Fruit fly (Drosophila melanogaster): ENCODE results near the gene TBC1D5.

TBC1D5 gene

DNA sequence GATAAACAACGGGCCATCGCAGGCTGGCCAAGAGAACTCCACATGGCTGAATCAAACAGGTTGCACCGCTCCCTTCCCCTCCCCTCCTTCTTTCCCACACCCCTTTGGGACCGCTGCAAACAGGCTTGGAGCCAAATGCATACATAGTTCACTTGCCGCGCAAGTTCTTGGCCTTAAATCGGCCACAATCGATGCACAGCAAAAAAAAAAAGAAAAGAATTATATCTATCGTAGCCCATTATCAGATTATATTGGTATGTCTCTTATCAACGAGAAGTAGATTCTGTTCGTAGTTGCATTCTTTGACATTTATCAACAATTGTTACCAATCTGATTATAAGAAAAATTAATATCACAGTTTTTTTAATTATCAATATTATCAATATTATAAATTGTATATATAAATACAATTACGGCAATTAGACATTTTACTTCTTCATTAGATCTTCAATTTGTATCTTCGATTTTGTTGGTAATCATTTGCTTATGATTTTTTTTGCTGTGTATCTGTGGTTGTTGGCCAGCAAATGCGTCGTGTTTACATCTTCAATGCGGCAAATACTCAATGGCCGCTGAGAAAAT, 33.6 kb upstream of the TBC1D5 start (continued):
- TF ChIP-seq tio (GFP tag; optimal IDR thresholded peaks at IDR 0.05) (peak; percentile 14), CG5953 (GFP tag; IDR thresholded peaks at IDR 0.05) (no peak), CG12769 (tag; optimal IDR thresholded peaks at IDR 0.05) (no peak), ato (GFP tag; IDR thresholded peaks at IDR 0.05; ENCODE audit: partially characterized antibody) (no peak), CG3407 (GFP tag; optimal IDR thresholded peaks at IDR 0.05) (peak; percentile 28), seq (GFP tag; IDR thresholded peaks at IDR 0.05) (0 out of 2 replicates have a peak, but pooled peaks have one; percentile 26), lilli (GFP tag; optimal IDR thresholded peaks at IDR 0.05) (no peak), CG30431 (GFP tag; optimal IDR thresholded peaks at IDR 0.05) (no peak), Meics (GFP tag; optimal IDR thresholded peaks at IDR 0.05) (no peak), CG12659 (GFP tag; optimal IDR thresholded peaks at IDR 0.05) (peak; percentile 22), disco-r (GFP tag; optimal IDR thresholded peaks at IDR 0.05) (no peak), crc (GFP tag; optimal IDR thresholded peaks at IDR 0.05) (no peak), CG9609 (GFP tag; optimal IDR thresholded peaks at IDR 0.05) (no peak), CG10267 (tag; optimal IDR thresholded peaks at IDR 0.05) (peak; percentile 65), CG33213 (GFP tag; optimal IDR thresholded peaks at IDR 0.05) (no peak), YL-1 (GFP tag; optimal IDR thresholded peaks at IDR 0.05) (no peak), Fer2 (tag; optimal IDR thresholded peaks at IDR 0.05) (no peak), CG17829 (tag; optimal IDR thresholded peaks at IDR 0.05) (peak; percentile 68), sc (optimal IDR thresholded peaks at IDR 0.05) (no peak), sc (GFP tag; optimal IDR thresholded peaks at IDR 0.05) (peak; percentile 61), peb (GFP tag; IDR thresholded peaks at IDR 0.05) (0 out of 2 replicates have a peak, but pooled peaks have one; percentile 9), D19B (GFP tag; optimal IDR thresholded peaks at IDR 0.05) (no peak), CG7786 (GFP tag; optimal IDR thresholded peaks at IDR 0.05) (no peak), CG10543 (GFP tag; optimal IDR thresholded peaks at IDR 0.05) (no peak), sd (tag; optimal IDR thresholded peaks at IDR 0.05) (no peak), CG10979 (tag; optimal IDR thresholded peaks at IDR 0.05) (peak; percentile 86), Xbp1 (GFP tag; optimal IDR thresholded peaks at IDR 0.05) (peak; percentile 45), gem (tag; optimal IDR thresholded peaks at IDR 0.05) (peak; percentile 82), Abd-B (GFP tag; optimal IDR thresholded peaks at IDR 0.05) (peak; percentile 12), CG15514 (GFP tag; optimal IDR thresholded peaks at IDR 0.05) (no peak), CG30403 (GFP tag; optimal IDR thresholded peaks at IDR 0.05) (peak; percentile 48), H15 (GFP tag; IDR thresholded peaks at IDR 0.05) (no peak), usp (GFP tag; optimal IDR thresholded peaks at IDR 0.05) (no peak), hkb (optimal IDR thresholded peaks at IDR 0.05) (no peak), hkb (GFP tag; IDR thresholded peaks at IDR 0.05) (0 out of 2 replicates have a peak, but pooled peaks have one; percentile 8), ems (GFP tag; optimal IDR thresholded peaks at IDR 0.05) (no peak), CG10431 (GFP tag; optimal IDR thresholded peaks at IDR 0.05) (peak; percentile 62), CG17385 (GFP tag; optimal IDR thresholded peaks at IDR 0.05) (peak; percentile 48), Asciz (GFP tag; optimal IDR thresholded peaks at IDR 0.05) (peak; percentile 52), Ada2b (GFP tag; IDR thresholded peaks at IDR 0.05) (no peak), D (optimal IDR thresholded peaks at IDR 0.05) (no peak), D (GFP tag; optimal IDR thresholded peaks at IDR 0.05) (peak; percentile 59), gcm2 (GFP tag; optimal IDR thresholded peaks at IDR 0.05) (no peak), CG11085 (GFP tag; IDR thresholded peaks at IDR 0.05) (no peak), CG4820 (GFP tag; optimal IDR thresholded peaks at IDR 0.05) (peak; percentile 36), gt (GFP tag; IDR thresholded peaks at IDR 0.05) (no peak), dmrt99B (tag; optimal IDR thresholded peaks at IDR 0.05) (peak; percentile 68), prd (optimal IDR thresholded peaks at IDR 0.05) (no peak), prd (GFP tag; IDR thresholded peaks at IDR 0.05) (peak; percentile 18; the same call in 1 of the 3 replicates), Drgx (GFP tag; IDR thresholded peaks at IDR 0.05) (peak; percentile 39; the same call in 1 of the 2 replicates), croc (GFP tag; conservative IDR thresholded peaks at IDR 0.05) (peak; percentile 13; the same call in 1 of the 3 replicates)

All from whole organism, embryonic.